Worm (Caenorhabditis elegans): ENCODE measurements around the gene F35C11.2.

F35C11.2 gene

DNA sequence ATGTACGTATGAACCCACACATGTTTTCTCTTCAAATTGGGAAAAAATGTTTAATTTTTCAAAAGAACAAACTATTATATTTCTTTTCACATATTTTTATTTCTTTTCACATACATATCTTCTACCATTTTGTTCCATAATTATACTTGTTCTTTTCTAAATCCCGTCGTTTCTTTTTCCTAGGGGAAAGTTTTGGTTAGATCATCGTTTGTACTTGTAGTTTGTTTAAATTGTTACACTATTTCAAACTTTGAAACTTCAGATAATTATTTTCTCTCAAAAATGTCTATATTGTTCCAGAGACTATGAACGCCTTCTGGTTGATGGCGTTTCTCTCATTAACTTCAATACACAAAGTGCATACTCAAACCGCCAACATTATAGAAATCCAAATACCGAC lies 7.4 kb upstream of the F35C11.2 start, which contains the start of gene F35C11.7:
F35C11.7 (plus strand) TSS at position 301 of the 400 bp plus-strand sequence.
- TF ChIP-seq nhr-23 (tag; optimal IDR thresholded peaks at IDR 0.05) (no peak), nhr-237 (tag; optimal IDR thresholded peaks at IDR 0.05) (no peak), blmp-1 (tag; optimal IDR thresholded peaks at IDR 0.05; ENCODE audit: insufficient read depth) (no peak), ceh-16 (tag; optimal IDR thresholded peaks at IDR 0.05) (no peak), elt-3 (tag; optimal IDR thresholded peaks at IDR 0.05) (no peak), sem-4 (tag; optimal IDR thresholded peaks at IDR 0.05) (no peak), lsy-2 (tag; optimal IDR thresholded peaks at IDR 0.05) (no peak), egl-27 (tag; optimal IDR thresholded peaks at IDR 0.05) (no peak), fos-1 (tag; optimal IDR thresholded peaks at IDR 0.05) (no peak), mbf-1 (tag; optimal IDR thresholded peaks at IDR 0.05) (no peak)

- TF ChIP-seq skn-1 (tag; optimal IDR thresholded peaks at IDR 0.05): no peak
- no peak for TF ChIP-seq ZK546.5 (tag; optimal IDR thresholded peaks at IDR 0.05)
- TF ChIP-seq blmp-1 (tag; optimal IDR thresholded peaks at IDR 0.05; ENCODE audit: insufficient read depth): no peak
- no peak for TF ChIP-seq lin-11 (tag; optimal IDR thresholded peaks at IDR 0.05)
- no peak for TF ChIP-seq nhr-10 (tag; optimal IDR thresholded peaks at IDR 0.05)
- no peak for TF ChIP-seq elt-3 (tag; optimal IDR thresholded peaks at IDR 0.05)
- no peak for TF ChIP-seq C34F6.9 (tag; optimal IDR thresholded peaks at IDR 0.05)
- no peak for TF ChIP-seq unc-39 (tag; optimal IDR thresholded peaks at IDR 0.05)
- TF ChIP-seq ztf-11 (tag; optimal IDR thresholded peaks at IDR 0.05): no peak
- TF ChIP-seq ztf-1 (GFP tag; conservative IDR thresholded peaks at IDR 0.05): no peak
Observed at ce11 chrII:8253160-8253793, 4.6 kb upstream of the F35C11.2 start, which contains the start of gene F35C11.5. TSS of gene F35C11.5 (plus strand) at chrII:8253743.

DNA sequence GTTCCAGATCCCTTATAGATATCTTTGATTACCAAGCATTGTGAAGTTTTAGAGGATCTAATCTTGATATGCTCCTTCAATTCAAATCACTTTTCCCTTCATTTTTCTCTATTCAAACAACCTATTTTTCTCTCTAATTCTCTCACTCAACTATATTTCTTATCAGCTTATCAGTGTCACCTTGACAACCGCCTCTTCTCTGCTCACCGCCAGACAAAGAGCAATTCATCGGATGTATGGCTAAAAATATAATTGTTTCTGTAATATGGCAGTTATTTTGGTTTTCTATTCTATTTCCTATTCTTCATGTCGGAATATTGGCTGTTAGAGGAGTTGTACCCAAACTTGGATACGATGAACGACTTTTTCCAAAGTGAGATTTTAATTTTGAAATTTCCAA lies 1.1 kb upstream of the F35C11.2 start:
- TF ChIP-seq nhr-129 (tag; optimal IDR thresholded peaks at IDR 0.05) (no peak), fos-1 (tag; optimal IDR thresholded peaks at IDR 0.05) (peak; percentile 20)

ce11 chrII:8246476-8246875 lies 2.2 kb downstream of the F35C11.2 start, which contains the start of gene F35C11.3:
TSS of gene F35C11.3 (plus strand) at chrII:8246776.
- TF ChIP-seq elt-1 (tag; optimal IDR thresholded peaks at IDR 0.05): no peak
- no peak for TF ChIP-seq nhr-129 (tag; optimal IDR thresholded peaks at IDR 0.05)
- TF ChIP-seq ztf-1 (GFP tag; conservative IDR thresholded peaks at IDR 0.05): no peak
- TF ChIP-seq nhr-23 (tag; optimal IDR thresholded peaks at IDR 0.05): no peak
- TF ChIP-seq peb-1 (tag; optimal IDR thresholded peaks at IDR 0.05): no peak
- no peak for TF ChIP-seq mdl-1 (tag; optimal IDR thresholded peaks at IDR 0.05)
- no peak for TF ChIP-seq egl-27 (tag; optimal IDR thresholded peaks at IDR 0.05)
- TF ChIP-seq lin-11 (tag; optimal IDR thresholded peaks at IDR 0.05): no peak
- no peak for TF ChIP-seq Y55F3AM.14 (GFP tag; optimal IDR thresholded peaks at IDR 0.05)
- TF ChIP-seq nhr-12 (tag; optimal IDR thresholded peaks at IDR 0.05): no peak
- no peak for TF ChIP-seq lsy-2 (tag; optimal IDR thresholded peaks at IDR 0.05)
- TF ChIP-seq unc-55 (GFP tag; optimal IDR thresholded peaks at IDR 0.05): no peak
- no peak for TF ChIP-seq R02D3.7 (tag; optimal IDR thresholded peaks at IDR 0.05)
- no peak for TF ChIP-seq sma-3 (GFP tag; optimal IDR thresholded peaks at IDR 0.05)
- TF ChIP-seq ZK546.5 (tag; optimal IDR thresholded peaks at IDR 0.05): no peak
- no peak for TF ChIP-seq nhr-237 (tag; optimal IDR thresholded peaks at IDR 0.05)
- no peak for TF ChIP-seq unc-39 (tag; optimal IDR thresholded peaks at IDR 0.05)
- no peak for TF ChIP-seq nhr-6 (tag; optimal IDR thresholded peaks at IDR 0.05)
- TF ChIP-seq nhr-11 (tag; optimal IDR thresholded peaks at IDR 0.05): no peak

DNA sequence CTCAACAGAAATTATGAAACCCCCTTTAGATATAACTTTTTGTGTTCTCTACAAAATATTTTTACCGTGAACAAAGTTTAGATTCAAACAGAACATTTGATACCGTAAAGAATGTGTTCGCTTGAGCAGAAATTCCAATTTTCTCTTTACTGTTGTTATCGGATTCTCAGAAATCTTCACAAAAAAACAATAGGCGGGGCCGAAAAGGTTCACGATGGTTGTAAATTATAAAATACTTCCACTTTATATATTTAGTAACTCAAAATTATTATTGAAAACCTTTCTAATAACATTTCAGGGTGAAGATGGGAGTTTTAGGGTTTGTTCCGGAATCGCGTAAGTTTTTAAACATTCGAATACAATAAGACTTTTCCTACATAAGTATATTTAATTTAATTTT lies 10.5 kb downstream of the F35C11.2 start, which contains the start of gene nlp-5:
nlp-5 (plus strand) TSS at position 301 of the 400 bp plus-strand sequence.
- TF ChIP-seq ceh-16 (tag; optimal IDR thresholded peaks at IDR 0.05) (no peak), aly-2 (tag; optimal IDR thresholded peaks at IDR 0.05) (no peak), crh-2 (tag; optimal IDR thresholded peaks at IDR 0.05) (no peak), elt-1 (tag; optimal IDR thresholded peaks at IDR 0.05) (no peak), ztf-11 (tag; optimal IDR thresholded peaks at IDR 0.05) (no peak), lin-39 (tag; optimal IDR thresholded peaks at IDR 0.05) (no peak), nhr-21 (tag; optimal IDR thresholded peaks at IDR 0.05) (no peak), lin-13 (GFP tag; optimal IDR thresholded peaks at IDR 0.05) (no peak), ceh-82 (tag; optimal IDR thresholded peaks at IDR 0.05) (no peak), nhr-25 (tag; optimal IDR thresholded peaks at IDR 0.05) (no peak), nhr-23 (tag; optimal IDR thresholded peaks at IDR 0.05) (no peak), nhr-6 (tag; optimal IDR thresholded peaks at IDR 0.05) (no peak), nhr-10 (tag; optimal IDR thresholded peaks at IDR 0.05) (no peak), mdl-1 (tag; optimal IDR thresholded peaks at IDR 0.05) (no peak), C34F6.9 (tag; optimal IDR thresholded peaks at IDR 0.05) (no peak), ZK546.5 (tag; optimal IDR thresholded peaks at IDR 0.05) (no peak), peb-1 (tag; optimal IDR thresholded peaks at IDR 0.05) (no peak), dmd-4 (tag; optimal IDR thresholded peaks at IDR 0.05) (no peak), gmeb-1 (tag; optimal IDR thresholded peaks at IDR 0.05) (no peak)
